Worm (Caenorhabditis elegans): ENCODE measurements around the gene F41C3.2.
A peak's percentile ranks its signal among the peaks of the same experiment; 100 is the strongest.

Gene F41C3.2

DNA sequence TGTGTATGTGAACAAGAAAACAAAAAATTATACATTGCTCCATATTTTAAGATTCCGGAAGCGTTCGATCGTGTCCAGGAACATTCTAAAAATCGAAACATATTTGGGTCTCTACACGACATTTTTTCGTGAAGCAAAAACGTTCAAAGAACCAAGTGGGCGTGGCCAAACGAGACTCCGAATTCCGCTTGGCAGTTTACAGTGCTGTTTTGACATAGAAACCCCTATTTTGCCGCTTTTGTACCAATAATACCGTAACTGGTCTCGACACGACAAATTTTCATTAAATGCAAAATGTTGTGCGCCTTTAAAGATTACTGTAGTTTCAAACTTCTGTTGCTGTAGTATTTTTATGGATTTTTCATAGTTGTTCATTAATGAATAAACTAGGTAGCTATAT lies 5.9 kb downstream of the F41C3.2 start:
- TF ChIP-seq lin-15B (tag; optimal IDR thresholded peaks at IDR 0.05) (no peak), ZK546.5 (tag; optimal IDR thresholded peaks at IDR 0.05) (no peak), unc-62 (GFP tag; optimal IDR thresholded peaks at IDR 0.05) (no peak), fkh-10 (GFP tag; optimal IDR thresholded peaks at IDR 0.05) (no peak), ztf-4 (tag; optimal IDR thresholded peaks at IDR 0.05) (no peak), daf-12 (tag; optimal IDR thresholded peaks at IDR 0.05) (no peak), ceh-16 (tag; optimal IDR thresholded peaks at IDR 0.05) (no peak), unc-39 (tag; optimal IDR thresholded peaks at IDR 0.05) (no peak)

DNA sequence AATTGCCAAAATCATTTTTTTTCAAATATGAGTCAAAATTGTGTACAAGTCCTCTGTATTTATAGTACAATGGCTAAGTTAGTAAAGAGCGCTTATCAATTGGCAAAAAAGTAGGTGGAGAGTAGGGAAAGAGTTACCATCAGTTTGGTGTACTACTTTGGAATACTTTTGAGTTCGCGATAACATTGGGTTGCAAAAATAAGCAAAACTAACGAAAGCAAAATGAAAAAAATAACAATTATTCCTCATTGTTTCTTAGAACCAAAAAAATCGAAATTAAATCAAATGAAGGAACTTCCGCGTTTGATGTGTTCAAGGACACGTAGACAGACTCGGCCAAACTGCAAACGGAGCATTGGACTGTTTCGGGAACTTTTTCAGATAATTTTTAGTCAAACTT lies 7.0 kb downstream of the F41C3.2 start, which contains the start of gene C27D9.2:
Gene C27D9.2 (minus strand): TSS at position 101 of the 400 bp plus-strand sequence.
- TF ChIP-seq elt-1 (tag; optimal IDR thresholded peaks at IDR 0.05) (no peak), eor-1 (tag; optimal IDR thresholded peaks at IDR 0.05) (no peak), nhr-77 (tag; optimal IDR thresholded peaks at IDR 0.05) (no peak), nhr-11 (tag; optimal IDR thresholded peaks at IDR 0.05) (no peak), nhr-76 (tag; optimal IDR thresholded peaks at IDR 0.05) (no peak), fkh-2 (tag; optimal IDR thresholded peaks at IDR 0.05) (no peak), ceh-16 (tag; optimal IDR thresholded peaks at IDR 0.05) (no peak), nhr-12 (tag; optimal IDR thresholded peaks at IDR 0.05) (no peak), daf-12 (tag; optimal IDR thresholded peaks at IDR 0.05) (no peak), ama-1 (optimal IDR thresholded peaks at IDR 0.05) (no peak), lin-15B (tag; optimal IDR thresholded peaks at IDR 0.05) (no peak), unc-39 (tag; optimal IDR thresholded peaks at IDR 0.05) (no peak)

DNA sequence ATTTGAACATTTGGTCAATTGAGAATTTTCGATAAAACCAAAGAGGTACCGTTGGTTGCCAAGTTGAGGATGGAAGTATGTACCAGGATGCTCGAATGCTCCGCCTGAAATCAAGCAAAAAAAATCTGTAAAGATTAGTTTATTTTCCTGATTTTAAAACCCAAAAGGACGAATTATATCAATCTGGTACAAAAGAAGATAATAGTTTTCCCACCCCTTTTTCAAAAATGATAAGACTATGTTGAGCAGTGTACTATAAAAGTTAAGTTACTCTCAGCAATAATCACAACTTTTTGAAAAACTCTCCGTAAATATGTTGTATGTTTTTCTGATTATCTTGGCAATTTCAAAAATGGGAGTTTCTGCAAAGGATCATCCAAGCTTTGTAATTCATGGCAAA lies 8.7 kb downstream of the F41C3.2 start, which contains the start of gene F26G1.3:
Gene F26G1.3 (plus strand): TSS at position 301 of the 400 bp plus-strand sequence.
- no peak for TF ChIP-seq sea-2 (GFP tag; optimal IDR thresholded peaks at IDR 0.05)
- TF ChIP-seq nhr-11 (tag; optimal IDR thresholded peaks at IDR 0.05) = no peak
- TF ChIP-seq fos-1 (tag; optimal IDR thresholded peaks at IDR 0.05) = no peak
- TF ChIP-seq ZK546.5 (tag; optimal IDR thresholded peaks at IDR 0.05) = no peak
- no peak for TF ChIP-seq daf-12 (tag; optimal IDR thresholded peaks at IDR 0.05)
- no peak for TF ChIP-seq zag-1 (tag; optimal IDR thresholded peaks at IDR 0.05)
- no peak for TF ChIP-seq nhr-28 (tag; optimal IDR thresholded peaks at IDR 0.05)
- no peak for TF ChIP-seq jun-1 (tag; optimal IDR thresholded peaks at IDR 0.05)
- TF ChIP-seq nhr-67 (tag; optimal IDR thresholded peaks at IDR 0.05) = no peak
- TF ChIP-seq ceh-28 (tag; optimal IDR thresholded peaks at IDR 0.05) = no peak
- TF ChIP-seq pha-4 (tag; optimal IDR thresholded peaks at IDR 0.05) = no peak
- TF ChIP-seq nhr-23 (tag; optimal IDR thresholded peaks at IDR 0.05) = no peak
- no peak for TF ChIP-seq pqm-1 (tag; optimal IDR thresholded peaks at IDR 0.05)
- no peak for TF ChIP-seq R02D3.7 (tag; optimal IDR thresholded peaks at IDR 0.05)
- no peak for TF ChIP-seq nhr-25 (tag; optimal IDR thresholded peaks at IDR 0.05)
- no peak for TF ChIP-seq fkh-10 (GFP tag; optimal IDR thresholded peaks at IDR 0.05)

DNA sequence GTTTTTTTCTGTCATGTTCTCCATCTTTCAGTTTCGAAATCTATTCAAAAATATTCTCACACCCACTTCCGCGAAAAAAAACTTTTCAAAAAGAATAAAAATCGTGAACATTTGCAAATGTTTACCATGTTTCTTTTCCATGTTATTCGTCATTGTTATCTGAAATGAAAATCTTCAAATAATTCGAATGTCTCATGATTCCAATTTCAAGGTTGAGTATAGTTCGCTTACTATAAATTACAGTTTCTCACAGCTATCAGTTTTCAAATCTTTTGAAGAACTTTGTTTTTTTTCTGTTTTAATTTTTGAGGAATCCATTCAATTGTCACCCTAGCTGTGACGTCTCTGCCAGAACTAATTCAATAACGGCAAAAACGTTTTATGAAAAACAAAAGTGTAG lies 10.1 kb downstream of the F41C3.2 start:
- peak; percentile 93 for TF ChIP-seq elt-1 (tag; optimal IDR thresholded peaks at IDR 0.05)
- TF ChIP-seq sea-2 (GFP tag; optimal IDR thresholded peaks at IDR 0.05) = no peak
- no peak for TF ChIP-seq eor-1 (tag; optimal IDR thresholded peaks at IDR 0.05)
- TF ChIP-seq pha-4 (tag; optimal IDR thresholded peaks at IDR 0.05) = no peak
- TF ChIP-seq nhr-23 (tag; optimal IDR thresholded peaks at IDR 0.05) = no peak
- TF ChIP-seq elt-2 (tag; optimal IDR thresholded peaks at IDR 0.05) = no peak
- no peak for TF ChIP-seq hmg-11 (tag; optimal IDR thresholded peaks at IDR 0.05)
- TF ChIP-seq nhr-237 (tag; optimal IDR thresholded peaks at IDR 0.05) = no peak
- no peak for TF ChIP-seq zag-1 (tag; optimal IDR thresholded peaks at IDR 0.05)
- no peak for TF ChIP-seq ceh-28 (tag; optimal IDR thresholded peaks at IDR 0.05)
- no peak for TF ChIP-seq mml-1 (tag; optimal IDR thresholded peaks at IDR 0.05)
- TF ChIP-seq nhr-25 (tag; optimal IDR thresholded peaks at IDR 0.05) = peak; percentile 52
- TF ChIP-seq ceh-16 (tag; optimal IDR thresholded peaks at IDR 0.05) = no peak
- no peak for TF ChIP-seq nhr-28 (tag; optimal IDR thresholded peaks at IDR 0.05)

DNA sequence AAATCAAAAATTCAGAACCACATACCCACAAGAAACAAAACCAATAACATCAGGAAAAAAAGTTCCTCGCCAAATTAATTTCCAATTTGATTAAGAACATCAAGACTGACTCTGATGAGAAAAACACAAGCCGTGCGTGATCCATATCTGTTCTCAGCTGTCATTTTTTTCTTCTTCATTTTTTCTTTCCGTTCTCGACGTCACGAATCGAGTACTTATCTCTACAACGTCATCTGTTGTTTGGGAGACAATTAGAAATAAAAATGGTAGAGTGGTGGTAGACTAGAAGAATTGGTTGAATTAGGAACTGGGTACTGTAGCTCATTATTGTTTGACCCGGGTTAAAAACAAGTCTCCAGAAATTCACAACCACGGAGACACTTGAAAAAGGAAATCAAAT lies 11.3 kb downstream of the F41C3.2 start:
- TF ChIP-seq elt-2 (tag; optimal IDR thresholded peaks at IDR 0.05) (no peak), elt-1 (tag; optimal IDR thresholded peaks at IDR 0.05) (peak; percentile 76), nhr-11 (tag; optimal IDR thresholded peaks at IDR 0.05) (no peak)

All from whole organism, L3 larva.